Worm (Caenorhabditis elegans): Measurements from ENCODE around the gene glb-11.

glb-11 gene

ce11 chrIII:4018591-4019580, 26.9 kb upstream of the glb-11 start (continued):
- TF ChIP-seq egl-27 (tag; optimal IDR thresholded peaks at IDR 0.05) (no peak), nhr-237 (tag; optimal IDR thresholded peaks at IDR 0.05) (no peak), skn-1 (tag; optimal IDR thresholded peaks at IDR 0.05) (no peak), fkh-10 (GFP tag; optimal IDR thresholded peaks at IDR 0.05) (no peak), tbx-2 (tag; optimal IDR thresholded peaks at IDR 0.05) (no peak), eor-1 (tag; optimal IDR thresholded peaks at IDR 0.05) (no peak), jun-1 (tag; optimal IDR thresholded peaks at IDR 0.05) (no peak), aly-2 (tag; optimal IDR thresholded peaks at IDR 0.05) (no peak), pqm-1 (tag; optimal IDR thresholded peaks at IDR 0.05) (peak; percentile 57)

ce11 chrIII:4018095-4018498, 26.1 kb upstream of the glb-11 start:
- TF ChIP-seq egl-5 (tag; optimal IDR thresholded peaks at IDR 0.05) (no peak), elt-1 (tag; optimal IDR thresholded peaks at IDR 0.05) (no peak), nhr-237 (tag; optimal IDR thresholded peaks at IDR 0.05) (no peak), egl-27 (tag; optimal IDR thresholded peaks at IDR 0.05) (no peak), fkh-10 (GFP tag; optimal IDR thresholded peaks at IDR 0.05) (peak; percentile 63), pha-4 (tag; optimal IDR thresholded peaks at IDR 0.05) (no peak), elt-2 (tag; optimal IDR thresholded peaks at IDR 0.05) (no peak), ZK546.5 (tag; optimal IDR thresholded peaks at IDR 0.05) (no peak), tbx-2 (tag; optimal IDR thresholded peaks at IDR 0.05) (peak; percentile 2), elt-3 (tag; optimal IDR thresholded peaks at IDR 0.05) (peak in 1 of 3 experiments; percentile 59), mdl-1 (tag; optimal IDR thresholded peaks at IDR 0.05) (no peak), ceh-82 (tag; optimal IDR thresholded peaks at IDR 0.05) (no peak), sea-2 (GFP tag; optimal IDR thresholded peaks at IDR 0.05) (peak; percentile 63), hmg-11 (tag; optimal IDR thresholded peaks at IDR 0.05) (peak; percentile 67), lin-39 (tag; optimal IDR thresholded peaks at IDR 0.05) (peak; percentile 94), lin-15B (tag; optimal IDR thresholded peaks at IDR 0.05) (peak; percentile 47), nhr-12 (tag; optimal IDR thresholded peaks at IDR 0.05) (no peak), ztf-4 (tag; optimal IDR thresholded peaks at IDR 0.05) (no peak), nhr-28 (tag; optimal IDR thresholded peaks at IDR 0.05) (no peak), zag-1 (tag; optimal IDR thresholded peaks at IDR 0.05) (no peak), ztf-11 (tag; optimal IDR thresholded peaks at IDR 0.05) (no peak), skn-1 (tag; optimal IDR thresholded peaks at IDR 0.05) (no peak), fos-1 (tag; optimal IDR thresholded peaks at IDR 0.05) (no peak), nhr-77 (tag; optimal IDR thresholded peaks at IDR 0.05) (no peak), snpc-4 (tag; optimal IDR thresholded peaks at IDR 0.05) (peak; percentile 49), unc-62 (GFP tag; optimal IDR thresholded peaks at IDR 0.05) (peak; percentile 7), jun-1 (tag; optimal IDR thresholded peaks at IDR 0.05) (no peak), pqm-1 (tag; optimal IDR thresholded peaks at IDR 0.05) (no peak), nhr-11 (tag; optimal IDR thresholded peaks at IDR 0.05) (peak; percentile 66), nhr-43 (tag; optimal IDR thresholded peaks at IDR 0.05; ENCODE audit: poor library complexity, severe bottlenecking) (no peak), nhr-76 (tag; optimal IDR thresholded peaks at IDR 0.05) (no peak), eor-1 (tag; optimal IDR thresholded peaks at IDR 0.05) (no peak), nhr-23 (tag; optimal IDR thresholded peaks at IDR 0.05) (peak; percentile 22), nhr-25 (tag; optimal IDR thresholded peaks at IDR 0.05) (no peak), lsy-12 (tag; optimal IDR thresholded peaks at IDR 0.05) (no peak), ama-1 (optimal IDR thresholded peaks at IDR 0.05) (peak; percentile 70), nhr-67 (tag; optimal IDR thresholded peaks at IDR 0.05) (no peak), R02D3.7 (tag; optimal IDR thresholded peaks at IDR 0.05) (peak; percentile 25), ceh-9 (tag; optimal IDR thresholded peaks at IDR 0.05) (no peak), aly-2 (tag; optimal IDR thresholded peaks at IDR 0.05) (no peak), ceh-28 (tag; optimal IDR thresholded peaks at IDR 0.05) (peak; percentile 68), mml-1 (tag; optimal IDR thresholded peaks at IDR 0.05) (no peak), unc-39 (tag; optimal IDR thresholded peaks at IDR 0.05) (no peak), fkh-2 (tag; optimal IDR thresholded peaks at IDR 0.05) (no peak), nfya-1 (tag; optimal IDR thresholded peaks at IDR 0.05; ENCODE audit: insufficient read depth) (peak; percentile 85), ceh-16 (tag; optimal IDR thresholded peaks at IDR 0.05) (no peak), daf-12 (tag; optimal IDR thresholded peaks at IDR 0.05) (no peak)

All from whole organism, L3 larva.